Fruit fly (Drosophila melanogaster) whole organism, embryonic: ENCODE data around the gene CG14423.

ENCODE experiments used
- ATbp ChIP-seq: fragments of 200-800 bp; sonication (Bioruptor generic); optimal IDR thresholded peaks from 2 replicates; lab custom pipeline; 2017; ENCODE audit warnings: missing biosample characterization, mild to moderate bottlenecking, missing genetic modification characterization, missing genetic modification reagents
- Asciz ChIP-seq: fragments of 200-800 bp; sonication (Bioruptor generic); optimal IDR thresholded peaks from 2 replicates; lab custom pipeline; 2017; ENCODE audit warnings: missing biosample characterization, mild to moderate bottlenecking, missing genetic modification characterization, missing genetic modification reagents
- CG16813 ChIP-seq: fragments of 200-800 bp; sonication (Bioruptor generic); IDR thresholded peaks from 3 replicates; pipeline ENCODE4 v1.3.6; 2022; ENCODE audit warnings: missing biosample characterization, missing genetic modification characterization; ENCODE audit not compliant: partially characterized antibody
- CG2712 ChIP-seq: fragments of 200-800 bp; optimal IDR thresholded peaks from 3 replicates; lab custom pipeline; 2019; ENCODE audit warnings: missing biosample characterization, mild to moderate bottlenecking, missing genetic modification characterization, moderate library complexity
- CG2875 ChIP-seq: fragments of 200-800 bp; sonication (Bioruptor generic); optimal IDR thresholded peaks from 2 replicates; lab custom pipeline; 2017; ENCODE audit warnings: missing biosample characterization, mild to moderate bottlenecking, missing genetic modification characterization, missing genetic modification reagents
- CG4404 ChIP-seq: fragments of 200-800 bp; sonication (Bioruptor generic); IDR thresholded peaks from 2 replicates; pipeline ENCODE4 v1.3.6; 2022; ENCODE audit warnings: missing biosample characterization, missing genetic modification characterization
- CG4617 ChIP-seq: fragments of 200-800 bp; sonication (Bioruptor generic); optimal IDR thresholded peaks from 3 replicates; lab custom pipeline; 2016; ENCODE audit warnings: missing biosample characterization, missing genetic modification characterization, borderline replicate concordance
- CG5180 ChIP-seq: fragments of 200-800 bp; sonication (Bioruptor generic); optimal IDR thresholded peaks from 3 replicates; lab custom pipeline; 2017; ENCODE audit warnings: missing biosample characterization, missing genetic modification characterization, mild to moderate bottlenecking, moderate library complexity, missing genetic modification reagents
- CG6813 ChIP-seq: fragments of 200-800 bp; sonication (Bioruptor generic); optimal IDR thresholded peaks from 2 replicates; lab custom pipeline; 2017; ENCODE audit warnings: missing biosample characterization, missing genetic modification characterization, mild to moderate bottlenecking, moderate library complexity, missing genetic modification reagents
- CG7839 ChIP-seq: fragments of 200-800 bp; sonication (Bioruptor generic); optimal IDR thresholded peaks from 3 replicates; lab custom pipeline; 2018; ENCODE audit warnings: missing biosample characterization, mild to moderate bottlenecking, missing genetic modification characterization, moderate library complexity
- CG8089 ChIP-seq: fragments of 200-800 bp; sonication (Bioruptor generic); optimal IDR thresholded peaks from 3 replicates; lab custom pipeline; 2016; ENCODE audit warnings: missing biosample characterization, missing genetic modification characterization
- D19B ChIP-seq: fragments of 200-800 bp; sonication (Bioruptor generic); optimal IDR thresholded peaks from 2 replicates; lab custom pipeline; 2017; ENCODE audit warnings: missing biosample characterization, mild to moderate bottlenecking, missing genetic modification characterization
- Dad ChIP-seq: fragments of 200-800 bp; sonication (Bioruptor generic); optimal IDR thresholded peaks from 3 replicates; lab custom pipeline; 2016; ENCODE audit warnings: missing biosample characterization, missing genetic modification characterization
- Dll ChIP-seq: fragments of 200-800 bp; sonication (Bioruptor generic); IDR thresholded peaks from 4 replicates; pipeline ENCODE4 v1.3.6; 2022; ENCODE audit warnings: missing biosample characterization, missing genetic modification characterization; ENCODE audit not compliant: partially characterized antibody
- Ets65A ChIP-seq: fragments of 200-800 bp; sonication (Bioruptor generic); peaks from one replicate; lab custom pipeline; 2016; ENCODE audit warnings: missing biosample characterization, missing genetic modification characterization
- HLHmδ ChIP-seq: fragments of 200-800 bp; sonication (Bioruptor generic); optimal IDR thresholded peaks from 2 replicates; lab custom pipeline; 2018; ENCODE audit warnings: missing biosample characterization, mild to moderate bottlenecking, missing genetic modification characterization, moderate library complexity
- Hey ChIP-seq: fragments of 200-800 bp; sonication (Bioruptor generic); optimal IDR thresholded peaks from 3 replicates; lab custom pipeline; 2018; ENCODE audit warnings: missing biosample characterization, mild to moderate bottlenecking, missing genetic modification characterization
- Hr3 ChIP-seq: fragments of 200-800 bp; sonication (Bioruptor generic); optimal IDR thresholded peaks from 3 replicates; lab custom pipeline; 2016; ENCODE audit warnings: missing biosample characterization, missing genetic modification characterization
- Hr39 ChIP-seq: fragments of >200 bp; optimal IDR thresholded peaks from 2 replicates; lab custom pipeline; 2017
- Kr ChIP-seq: fragments of 200-800 bp; sonication (Bioruptor generic); optimal IDR thresholded peaks from 2 replicates; lab custom pipeline; 2017; ENCODE audit warnings: missing biosample characterization, mild to moderate bottlenecking, missing genetic modification characterization
- Nf-YC ChIP-seq: fragments of 200-800 bp; optimal IDR thresholded peaks from 3 replicates; lab custom pipeline; 2019; ENCODE audit warnings: missing biosample characterization, mild to moderate bottlenecking, missing genetic modification characterization, moderate library complexity
- PHDP ChIP-seq: fragments of 200-800 bp; sonication (Bioruptor generic); optimal IDR thresholded peaks from 3 replicates; lab custom pipeline; 2018; ENCODE audit warnings: missing biosample characterization, mild to moderate bottlenecking, missing genetic modification characterization, moderate library complexity
- Sox100B ChIP-seq: fragments of 200-800 bp; sonication (Bioruptor generic); optimal IDR thresholded peaks from 3 replicates; lab custom pipeline; 2018; ENCODE audit warnings: missing biosample characterization, mild to moderate bottlenecking, missing genetic modification characterization
- Sox102F ChIP-seq: fragments of 200-800 bp; sonication (Bioruptor generic); optimal IDR thresholded peaks from 2 replicates; lab custom pipeline; 2018; ENCODE audit warnings: missing biosample characterization, mild to moderate bottlenecking, missing genetic modification characterization, moderate library complexity
- ase ChIP-seq: fragments of 200-800 bp; sonication (Bioruptor generic); IDR thresholded peaks from 3 replicates; pipeline ENCODE4 v1.3.6; 2022; ENCODE audit warnings: missing biosample characterization, missing genetic modification characterization
- bbx ChIP-seq: fragments of 200-800 bp; sonication (Bioruptor generic); IDR thresholded peaks from 2 replicates; pipeline ENCODE4 v1.3.6; 2022; ENCODE audit warnings: missing biosample characterization, missing genetic modification characterization; ENCODE audit not compliant: partially characterized antibody
- cg ChIP-seq: fragments of 200-800 bp; sonication (Bioruptor generic); optimal IDR thresholded peaks from 3 replicates; lab custom pipeline; 2019; ENCODE audit warnings: missing biosample characterization, mild to moderate bottlenecking, missing genetic modification characterization, moderate library complexity
- chn ChIP-seq: fragments of 200-800 bp; sonication (Bioruptor generic); optimal IDR thresholded peaks from 2 replicates; lab custom pipeline; 2016; ENCODE audit warnings: missing biosample characterization, missing genetic modification characterization
- ci ChIP-seq: fragments of 200-800 bp; sonication (Bioruptor generic); IDR thresholded peaks from 3 replicates; pipeline ENCODE4 v1.3.6; 2022; ENCODE audit warnings: missing biosample characterization, missing genetic modification characterization
- crol ChIP-seq: fragments of 200-800 bp; sonication (Bioruptor generic); IDR thresholded peaks from 2 replicates; pipeline ENCODE4 v1.3.6; 2022; ENCODE audit warnings: missing biosample characterization, missing genetic modification characterization
- dmrt11E ChIP-seq: fragments of 200-800 bp; sonication (Bioruptor generic); optimal IDR thresholded peaks from 3 replicates; lab custom pipeline; 2018; ENCODE audit warnings: missing biosample characterization, mild to moderate bottlenecking, missing genetic modification characterization, moderate library complexity
- fd102C ChIP-seq: fragments of 200-800 bp; sonication (Bioruptor generic); optimal IDR thresholded peaks from 2 replicates; lab custom pipeline; 2018; ENCODE audit warnings: missing biosample characterization, mild to moderate bottlenecking, missing genetic modification characterization, moderate library complexity
- gsb-n ChIP-seq: fragments of 200-800 bp; sonication (Bioruptor generic); optimal IDR thresholded peaks from 3 replicates; lab custom pipeline; 2018; ENCODE audit warnings: missing biosample characterization, mild to moderate bottlenecking, missing genetic modification characterization
- ken ChIP-seq: fragments of 200-800 bp; sonication (Bioruptor generic); IDR thresholded peaks from 3 replicates; pipeline ENCODE4 v1.3.6; 2022; ENCODE audit warnings: missing biosample characterization, missing genetic modification characterization
- lilli ChIP-seq: fragments of 200-800 bp; sonication (Bioruptor generic); optimal IDR thresholded peaks from 3 replicates; lab custom pipeline; 2016; ENCODE audit warnings: missing biosample characterization, missing genetic modification characterization
- pan ChIP-seq, 4 experiments: fragments of >200 bp in 3 of 4; fragments of 200-800 bp in 1 of 4; sonication (Bioruptor generic) in 1 of 4; optimal IDR thresholded peaks in 3 of 4; IDR thresholded peaks in 1 of 4; 2 replicates each; pipeline versions ENCODE4 v1.3.6 to Lab custom; 2017 to 2022; ENCODE audit warnings: missing biosample characterization in 2 of 4, missing genetic modification characterization in 2 of 4, mixed read lengths in 1 of 4
- pros ChIP-seq: fragments of 200-800 bp; sonication (Bioruptor generic); optimal IDR thresholded peaks from 3 replicates; lab custom pipeline; 2019; ENCODE audit warnings: missing biosample characterization, mild to moderate bottlenecking, missing genetic modification characterization, moderate library complexity
- sc ChIP-seq, 3 experiments: fragments of >200 bp in 2 of 3; fragments of 200-800 bp in 1 of 3; sonication (Bioruptor generic) in 1 of 3; optimal IDR thresholded peaks; 2 replicates in 2 of 3; 3 replicates in 1 of 3; lab custom pipeline; 2017; ENCODE audit warnings: mild to moderate bottlenecking in 1 of 3, missing biosample characterization in 1 of 3, missing genetic modification characterization in 1 of 3, missing genetic modification reagents in 1 of 3
- sens ChIP-seq: fragments of 200-800 bp; sonication (Bioruptor generic); peaks from one replicate; lab custom pipeline; 2016; ENCODE audit warnings: missing biosample characterization, missing genetic modification characterization
- sens-2 ChIP-seq: fragments of 200-800 bp; sonication (Bioruptor generic); IDR thresholded peaks from 2 replicates; pipeline ENCODE4 v1.3.6; 2022; ENCODE audit warnings: missing biosample characterization, missing genetic modification characterization
- tgo ChIP-seq: fragments of 200-800 bp; sonication (Bioruptor generic); IDR thresholded peaks from 3 replicates; pipeline ENCODE4 v1.3.6; 2022; ENCODE audit warnings: missing biosample characterization, missing genetic modification characterization
- tll ChIP-seq, 2 experiments: fragments of 200-800 bp in 1 of 2; fragments of >200 bp in 1 of 2; sonication (Bioruptor generic) in 1 of 2; optimal IDR thresholded peaks; 2 replicates each; lab custom pipeline; 2017 to 2019; ENCODE audit warnings: missing biosample characterization in 2 of 2, missing genetic modification characterization in 2 of 2, mild to moderate bottlenecking in 1 of 2, moderate library complexity in 1 of 2
- trh ChIP-seq: fragments of 200-800 bp; sonication (Bioruptor generic); optimal IDR thresholded peaks from 2 replicates; lab custom pipeline; 2016; ENCODE audit warnings: missing biosample characterization, missing genetic modification characterization
- zen ChIP-seq: fragments of 200-800 bp; sonication (Bioruptor generic); optimal IDR thresholded peaks from 3 replicates; lab custom pipeline; 2018; ENCODE audit warnings: missing biosample characterization, mild to moderate bottlenecking, missing genetic modification characterization, moderate library complexity

CG14423 gene

DNA sequence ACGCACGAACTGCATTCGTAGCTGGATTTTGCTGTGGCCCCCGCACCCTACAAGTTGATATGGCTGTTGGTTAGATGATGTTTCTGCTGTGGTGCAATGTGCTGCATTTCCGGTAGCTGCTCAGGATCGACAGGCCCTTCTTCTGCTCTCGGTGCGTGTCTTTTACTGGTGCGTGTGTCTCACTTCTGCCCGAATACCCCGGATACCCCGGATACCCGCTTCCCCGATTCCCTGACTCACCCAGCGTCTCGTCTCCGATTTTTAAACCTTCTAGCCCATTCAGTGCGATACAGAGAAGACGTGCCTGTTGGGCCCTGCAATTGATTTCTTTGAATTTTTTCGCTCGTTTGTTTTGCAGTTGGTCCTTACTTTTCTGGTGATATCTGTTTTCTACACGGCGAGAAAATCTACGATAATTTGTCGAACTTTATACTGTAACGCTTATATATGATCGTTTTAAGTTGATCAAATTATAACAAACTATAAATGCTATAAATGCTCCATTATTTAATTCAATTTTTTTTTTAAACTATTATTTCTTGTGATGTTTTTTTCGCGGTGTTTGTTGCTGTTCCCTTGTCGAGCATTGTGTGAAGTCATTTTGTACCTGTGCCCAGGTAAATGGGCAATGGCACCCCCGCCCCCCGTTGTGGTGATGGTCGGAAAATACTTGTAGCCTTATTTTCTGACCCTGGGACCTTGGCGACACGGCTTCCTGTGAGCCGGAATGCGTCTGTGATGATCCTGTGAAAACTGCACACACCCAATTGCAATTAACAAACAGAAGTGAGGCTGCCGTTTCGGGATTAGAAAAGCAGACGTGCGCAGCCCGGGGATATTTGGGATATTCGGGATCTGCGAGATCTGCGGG, 39.9 kb downstream of the CG14423 start (continued):
- TF ChIP-seq CG4404 (GFP tag; lab: Robert Waterston, UW) (peak; percentile 90), sens-2 (GFP tag; lab: Robert Waterston, UW) (0 out of 2 replicates have a peak, but pooled peaks have one; percentile 18), lilli (GFP tag; lab: Kevin White, UChicago) (peak; percentile 30), fd102C (GFP tag; lab: Kevin White, UChicago) (peak; percentile 98), CG8089 (GFP tag; lab: Kevin White, UChicago) (peak; percentile 1), trh (GFP tag; lab: Kevin White, UChicago) (peak; percentile 12), Hey (no peak), CG7839 (tag; lab: Kevin White, UChicago) (peak; percentile 48), Hr3 (GFP tag; lab: Kevin White, UChicago) (peak; percentile 11), chn (peak; percentile 35), Sox100B (GFP tag; lab: Kevin White, UChicago) (peak; percentile 4), CG6813 (peak; percentile 55)

DNA sequence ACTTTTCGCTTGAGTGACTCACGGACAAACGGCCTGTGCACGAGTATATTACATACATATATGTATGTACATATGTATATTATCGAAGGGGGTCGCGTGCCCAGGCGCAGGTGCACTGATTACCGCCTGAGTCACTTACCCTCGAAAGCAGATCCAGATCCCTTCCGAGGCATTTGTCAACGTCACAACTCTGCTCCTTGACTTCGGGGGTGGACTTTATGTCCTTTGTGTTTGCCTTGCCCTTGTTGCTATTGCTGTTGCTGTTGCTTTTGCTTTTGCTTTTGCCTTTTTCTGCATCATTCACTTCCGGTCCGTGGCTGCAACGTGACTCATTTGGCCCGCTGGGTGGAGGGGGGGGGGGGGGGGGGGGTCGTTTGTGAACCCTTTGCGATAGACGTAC, 42.1 kb downstream of the CG14423 start:
- no peak for TF ChIP-seq ase (GFP tag; lab: Robert Waterston, UW)
- peak in 1 of 2 experiments; percentile 49 for TF ChIP-seq tll (GFP tag; optimal IDR thresholded peaks at IDR 0.05; lab: Kevin White, UChicago)
- TF ChIP-seq crol, result 0 out of 2 replicates have a peak, but pooled peaks have one; percentile 8
- peak; percentile 52 for TF ChIP-seq Kr (GFP tag; lab: Kevin White, UChicago)
- TF ChIP-seq CG16813 (GFP tag; lab: Robert Waterston, UW), result no peak
- peak; percentile 78 for TF ChIP-seq pros (GFP tag; lab: Kevin White, UChicago)
- TF ChIP-seq Nf-YC, result no peak
- no peak for TF ChIP-seq ken

DNA sequence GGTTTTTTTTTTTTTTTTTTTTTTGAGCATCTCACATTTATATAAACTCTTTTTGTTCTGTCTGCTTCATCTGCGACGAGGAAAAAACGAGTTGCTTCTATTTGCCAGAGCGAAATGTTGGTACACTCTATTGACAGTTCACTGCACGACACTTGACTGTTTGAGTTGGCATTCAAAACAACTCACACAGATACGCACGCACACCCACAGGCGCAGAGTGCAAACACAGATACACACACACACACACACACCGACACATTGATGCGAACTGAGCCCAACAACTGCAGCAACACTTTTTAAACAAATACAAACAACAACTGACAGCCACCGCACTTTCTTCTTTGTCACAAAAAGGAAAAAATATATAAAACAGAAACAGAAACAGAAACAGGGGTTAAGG, 44.1 kb downstream of the CG14423 start:
- TF ChIP-seq CG2712, result peak; percentile 1
- no peak for TF ChIP-seq Sox102F (GFP tag; lab: Kevin White, UChicago)
- TF ChIP-seq sc (optimal IDR thresholded peaks at IDR 0.05; lab: Kevin White, UChicago), result no peak
- TF ChIP-seq sc (GFP tag; optimal IDR thresholded peaks at IDR 0.05; lab: Kevin White, UChicago), result no peak
- peak in 1 of 2 experiments; percentile 15 for TF ChIP-seq tll (GFP tag; optimal IDR thresholded peaks at IDR 0.05; lab: Kevin White, UChicago)
- TF ChIP-seq Ets65A (GFP tag; lab: Kevin White, UChicago), result peak; percentile 46
- TF ChIP-seq dmrt11E (tag; lab: Kevin White, UChicago), result peak; percentile 14
- TF ChIP-seq sens (GFP tag; lab: Kevin White, UChicago), result peak; percentile 72
- TF ChIP-seq CG4617 (GFP tag; lab: Kevin White, UChicago), result no peak
- TF ChIP-seq D19B (GFP tag; lab: Kevin White, UChicago), result no peak
- TF ChIP-seq ci, result 0 out of 3 replicates have a peak, but pooled peaks have one; percentile 27
- TF ChIP-seq HLHmδ (GFP tag; lab: Kevin White, UChicago), result no peak
- TF ChIP-seq pan (optimal IDR thresholded peaks at IDR 0.05; lab: Kevin White, UChicago), result no peak
- TF ChIP-seq pan (GFP tag; optimal IDR thresholded peaks at IDR 0.05 in 1 of 2, IDR thresholded peaks at IDR 0.05 in 1 of 2), result no peak
- peak; percentile 0 for TF ChIP-seq ATbp (GFP tag; lab: Kevin White, UChicago)
- TF ChIP-seq Dll (GFP tag; lab: Robert Waterston, UW), result no peak
- TF ChIP-seq zen (tag; lab: Kevin White, UChicago), result peak; percentile 17
- no peak for TF ChIP-seq tgo (GFP tag; lab: Robert Waterston, UW)
- no peak for TF ChIP-seq PHDP (tag; lab: Kevin White, UChicago)
- peak; percentile 7 for TF ChIP-seq gsb-n (tag; lab: Kevin White, UChicago)
- peak; percentile 58 for TF ChIP-seq cg
- no peak for TF ChIP-seq Hr39 (lab: Kevin White, UChicago)
- no peak for TF ChIP-seq Asciz
- no peak for TF ChIP-seq CG2875
- no peak for TF ChIP-seq Dad (GFP tag; lab: Kevin White, UChicago)
- TF ChIP-seq CG5180 (GFP tag; lab: Kevin White, UChicago), result no peak
- TF ChIP-seq bbx, result no peak
